Worm (Caenorhabditis elegans): ENCODE measurements around the gene pin-2.

Gene pin-2

ce11 chrIV:12845596-12845995 is 51.9 kb downstream of the pin-2 start, which contains the start of gene txt-19 (continued):
- TF ChIP-seq akir-1 (GFP tag; optimal IDR thresholded peaks at IDR 0.05) (no peak), ccch-3 (GFP tag; optimal IDR thresholded peaks at IDR 0.05) (no peak), cebp-2 (GFP tag; IDR thresholded peaks at IDR 0.05) (no peak), rpc-1 (optimal IDR thresholded peaks at IDR 0.05) (no peak), rpc-1 (tag; optimal IDR thresholded peaks at IDR 0.05) (no peak), K12H6.12 (tag; optimal IDR thresholded peaks at IDR 0.05) (peak; percentile 1)
